Fruit fly (Drosophila melanogaster): Measurements from ENCODE around the gene CG3847.

The CG3847 gene

DNA sequence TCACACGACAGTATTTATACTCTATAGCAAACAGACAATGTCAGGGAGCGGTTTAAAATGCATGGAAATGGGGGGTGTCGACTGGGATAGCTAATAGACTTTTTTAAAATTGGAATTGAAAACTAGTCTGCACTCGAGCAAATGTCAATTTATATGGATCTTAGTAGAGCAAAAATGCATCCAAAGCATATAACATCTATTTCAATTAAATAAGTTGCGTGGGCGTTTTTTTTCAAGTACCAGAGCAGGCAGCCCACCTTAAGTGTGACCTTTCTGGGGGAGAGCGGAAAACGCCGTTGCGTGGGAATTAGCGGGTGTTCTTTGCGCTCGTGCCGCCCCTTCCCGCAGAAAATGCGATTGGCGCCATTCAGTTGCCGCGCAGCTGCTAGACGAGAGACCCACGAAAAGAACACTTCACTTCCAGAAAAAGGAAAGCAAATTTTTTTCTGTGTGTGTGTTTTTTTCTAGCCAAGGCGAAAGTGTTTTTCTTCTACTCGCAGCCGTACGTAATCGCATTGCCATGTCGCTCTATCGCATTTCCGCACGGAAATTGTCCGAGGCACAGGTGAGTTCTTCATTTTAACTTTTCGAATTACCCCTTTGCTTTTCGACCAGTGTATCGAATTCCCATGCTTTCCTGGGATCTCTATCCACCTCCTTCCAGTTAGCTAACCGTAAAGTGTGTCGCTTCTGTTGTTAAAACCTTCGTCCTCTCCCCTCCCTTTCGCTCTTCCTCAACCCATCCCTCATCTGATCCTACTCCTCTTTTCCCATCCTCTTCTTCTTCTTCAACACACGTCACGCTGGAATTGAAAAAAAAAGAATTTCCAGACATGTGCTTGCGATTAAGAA, 5.2 kb downstream of the CG3847 start (continued):
- no peak for TF ChIP-seq lov (optimal IDR thresholded peaks at IDR 0.05)
- TF ChIP-seq lov (GFP tag; IDR thresholded peaks at IDR 0.05) = no peak
- no peak for TF ChIP-seq cg (GFP tag; optimal IDR thresholded peaks at IDR 0.05)
- peak; percentile 88 for TF ChIP-seq Med (GFP tag)
- TF ChIP-seq nerfin-1 (tag; optimal IDR thresholded peaks at IDR 0.05) = peak; percentile 86
- TF ChIP-seq zfh1 (GFP tag; IDR thresholded peaks at IDR 0.05) = 0 out of 3 replicates have a peak, but pooled peaks have one; percentile 24
- TF ChIP-seq Dek (tag; optimal IDR thresholded peaks at IDR 0.05) = no peak
- peak; percentile 63 for TF ChIP-seq CG10543 (GFP tag; optimal IDR thresholded peaks at IDR 0.05)
- no peak for TF ChIP-seq CG4282 (GFP tag; optimal IDR thresholded peaks at IDR 0.05)
- TF ChIP-seq CG11723 (GFP tag; optimal IDR thresholded peaks at IDR 0.05) = peak; percentile 2
- peak; percentile 28; the same call in 1 of the 3 replicates for TF ChIP-seq row (GFP tag; IDR thresholded peaks at IDR 0.05)
- TF ChIP-seq CG3065 (GFP tag; optimal IDR thresholded peaks at IDR 0.05) = peak; percentile 34
- peak; percentile 45; the same call in 1 of the 2 replicates for TF ChIP-seq E2f1 (GFP tag; IDR thresholded peaks at IDR 0.05)
- peak; percentile 30 for TF ChIP-seq grau (tag; optimal IDR thresholded peaks at IDR 0.05)
- peak; percentile 90 for TF ChIP-seq CG17186 (GFP tag; optimal IDR thresholded peaks at IDR 0.05)
- peak; percentile 77 for TF ChIP-seq Jarid2 (GFP tag; optimal IDR thresholded peaks at IDR 0.05)
- peak; percentile 25 for TF ChIP-seq NC2β (GFP tag; optimal IDR thresholded peaks at IDR 0.05)
- no peak for TF ChIP-seq psq (GFP tag; optimal IDR thresholded peaks at IDR 0.05)
- peak; percentile 88 for TF ChIP-seq HLHmδ (GFP tag; optimal IDR thresholded peaks at IDR 0.05)
- no peak for TF ChIP-seq Eip74EF (GFP tag; optimal IDR thresholded peaks at IDR 0.05)
- 0 out of 3 replicates have a peak, but pooled peaks have one; percentile 7 for TF ChIP-seq CG11695 (GFP tag; IDR thresholded peaks at IDR 0.05)
- no peak for TF ChIP-seq gsb-n (tag; optimal IDR thresholded peaks at IDR 0.05)
- no peak for TF ChIP-seq Lim3 (GFP tag; IDR thresholded peaks at IDR 0.05)
- no peak for TF ChIP-seq CG30403 (GFP tag; optimal IDR thresholded peaks at IDR 0.05)
- 0 out of 2 replicates have a peak, but pooled peaks have one; percentile 17 for TF ChIP-seq Awh (GFP tag; IDR thresholded peaks at IDR 0.05)
- peak; percentile 34 for TF ChIP-seq CG10267 (tag; optimal IDR thresholded peaks at IDR 0.05)
- TF ChIP-seq Hand (GFP tag; optimal IDR thresholded peaks at IDR 0.05) = no peak
- 0 out of 2 replicates have a peak, but pooled peaks have one; percentile 24 for TF ChIP-seq onecut (GFP tag; IDR thresholded peaks at IDR 0.05)
- peak in 1 of 2 experiments; percentile 12 for TF ChIP-seq bsh (GFP tag; optimal IDR thresholded peaks at IDR 0.05)
- TF ChIP-seq CG9797 (GFP tag; optimal IDR thresholded peaks at IDR 0.05) = peak; percentile 84
- TF ChIP-seq YL-1 (GFP tag; optimal IDR thresholded peaks at IDR 0.05) = peak; percentile 32
- TF ChIP-seq CG9727 (GFP tag; optimal IDR thresholded peaks at IDR 0.05) = peak; percentile 44
- peak; percentile 2 for TF ChIP-seq oc (tag; optimal IDR thresholded peaks at IDR 0.05)
- TF ChIP-seq gce (GFP tag; IDR thresholded peaks at IDR 0.05) = no peak
- TF ChIP-seq CG16813 (GFP tag; IDR thresholded peaks at IDR 0.05; ENCODE audit: partially characterized antibody) = no peak

DNA sequence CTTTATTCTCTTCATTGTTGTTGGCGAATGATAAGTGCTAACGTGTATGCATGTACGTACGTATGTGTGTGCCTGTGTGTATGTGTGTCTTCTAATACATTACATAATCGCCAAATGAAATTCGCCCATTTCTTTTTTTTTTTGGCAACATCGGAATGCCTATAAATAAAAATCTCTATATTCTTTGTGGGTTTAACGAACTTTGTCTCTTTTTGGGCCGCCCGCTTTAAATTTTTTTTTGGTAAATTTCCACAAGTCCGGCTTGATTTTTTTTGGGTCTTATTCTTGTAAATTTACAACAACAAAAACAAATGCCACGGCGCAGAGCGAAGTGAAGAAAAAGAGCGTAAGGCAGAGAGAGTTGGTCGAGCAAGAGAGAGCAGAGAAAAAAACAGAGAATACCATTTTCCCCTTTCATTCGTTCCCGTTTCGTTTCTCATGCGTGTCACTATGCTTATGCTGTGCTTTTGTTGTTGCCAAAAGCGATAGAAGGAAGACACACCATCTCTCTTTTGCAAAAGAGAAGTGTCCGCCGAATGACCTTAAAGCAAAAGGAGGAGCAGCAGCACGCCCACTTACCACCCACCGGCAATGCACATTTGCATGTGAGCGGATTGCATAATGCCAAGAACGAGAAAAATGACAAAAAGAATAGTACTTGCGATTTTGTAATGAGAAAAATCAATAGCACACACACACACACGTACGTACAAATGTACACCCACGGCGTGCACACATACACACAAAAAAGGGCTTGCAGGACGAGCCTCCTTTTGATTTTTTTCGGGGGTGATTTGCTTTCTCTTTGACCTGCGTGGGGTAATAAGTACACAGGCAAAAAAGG, 6.1 kb downstream of the CG3847 start:
- TF ChIP-seq vfl (GFP tag; optimal IDR thresholded peaks at IDR 0.05) (peak; percentile 12), corto (GFP tag; optimal IDR thresholded peaks at IDR 0.05) (no peak), CG18476 (GFP tag; optimal IDR thresholded peaks at IDR 0.05) (no peak), CG14441 (GFP tag; IDR thresholded peaks at IDR 0.05) (no peak), CG11723 (GFP tag; optimal IDR thresholded peaks at IDR 0.05) (no peak), chinmo (GFP tag; IDR thresholded peaks at IDR 0.05; ENCODE audit: partially characterized antibody) (0 out of 4 replicates have a peak, but pooled peaks have one; percentile 41), CG10565 (GFP tag; optimal IDR thresholded peaks at IDR 0.05) (no peak), Optix (GFP tag; IDR thresholded peaks at IDR 0.05) (no peak), jumu (GFP tag; optimal IDR thresholded peaks at IDR 0.05) (no peak), lbe (GFP tag; optimal IDR thresholded peaks at IDR 0.05) (peak; percentile 17), Trl (optimal IDR thresholded peaks at IDR 0.05) (peak; percentile 87), Trl (GFP tag; optimal IDR thresholded peaks at IDR 0.05) (no peak), twi (tag; optimal IDR thresholded peaks at IDR 0.05) (no peak), CG3838 (GFP tag; optimal IDR thresholded peaks at IDR 0.05) (no peak)
